Fruit fly (Drosophila melanogaster): Measurements from ENCODE around the gene Tango4.

Gene Tango4

dm6 chrX:12028825-12029514 is 8.1 kb downstream of the Tango4 start, which contains the start of gene Usp7 (continued):
- no peak for TF ChIP-seq Sox102F (GFP tag; optimal IDR thresholded peaks at IDR 0.05)
- TF ChIP-seq CG3163 (GFP tag; optimal IDR thresholded peaks at IDR 0.05), result no peak
- peak; percentile 63 for TF ChIP-seq CG17829 (tag; optimal IDR thresholded peaks at IDR 0.05)
- TF ChIP-seq CG12744 (GFP tag; optimal IDR thresholded peaks at IDR 0.05), result no peak
- TF ChIP-seq CG10431 (GFP tag; optimal IDR thresholded peaks at IDR 0.05), result no peak
- no peak for TF ChIP-seq CG7839 (tag; optimal IDR thresholded peaks at IDR 0.05)
- TF ChIP-seq salm (tag; optimal IDR thresholded peaks at IDR 0.05), result no peak
- no peak for TF ChIP-seq CG32767 (GFP tag; IDR thresholded peaks at IDR 0.05)
- no peak for TF ChIP-seq org-1 (GFP tag; optimal IDR thresholded peaks at IDR 0.05)
- no peak for TF ChIP-seq dati (GFP tag; IDR thresholded peaks at IDR 0.05)
- peak; percentile 29 for TF ChIP-seq CG33213 (GFP tag; optimal IDR thresholded peaks at IDR 0.05)
- no peak for TF ChIP-seq CG7786 (GFP tag; optimal IDR thresholded peaks at IDR 0.05)
- TF ChIP-seq br (optimal IDR thresholded peaks at IDR 0.05), result no peak
- TF ChIP-seq h (optimal IDR thresholded peaks at IDR 0.05), result no peak
- no peak for TF ChIP-seq CG32772 (GFP tag; IDR thresholded peaks at IDR 0.05)
- no peak for TF ChIP-seq CG14050 (GFP tag; IDR thresholded peaks at IDR 0.05)
- TF ChIP-seq Xrp1 (GFP tag; IDR thresholded peaks at IDR 0.05), result no peak
- TF ChIP-seq unc-4 (GFP tag; IDR thresholded peaks at IDR 0.05; ENCODE audit: partially characterized antibody), result peak; percentile 91
- no peak for TF ChIP-seq crc (GFP tag; optimal IDR thresholded peaks at IDR 0.05)
- no peak; the same call in 2 of the 3 replicates for TF ChIP-seq CG17361 (GFP tag; IDR thresholded peaks at IDR 0.05)
- no peak for TF ChIP-seq danr (GFP tag; IDR thresholded peaks at IDR 0.05)
- no peak for TF ChIP-seq kay (GFP tag; optimal IDR thresholded peaks at IDR 0.05)
- peak; percentile 42 for TF ChIP-seq CG17186 (GFP tag; optimal IDR thresholded peaks at IDR 0.05)
- no peak for TF ChIP-seq gfzf (GFP tag; optimal IDR thresholded peaks at IDR 0.05)
- no peak for TF ChIP-seq ac (GFP tag; optimal IDR thresholded peaks at IDR 0.05)
- peak; percentile 71 for TF ChIP-seq pfk (GFP tag; optimal IDR thresholded peaks at IDR 0.05)
- no peak for TF ChIP-seq Antp (GFP tag; optimal IDR thresholded peaks at IDR 0.05)
- no peak for TF ChIP-seq odd (GFP tag; optimal IDR thresholded peaks at IDR 0.05)
- peak; percentile 0 for TF ChIP-seq CG4424 (GFP tag; optimal IDR thresholded peaks at IDR 0.05)
- no peak for TF ChIP-seq CG2120 (GFP tag; optimal IDR thresholded peaks at IDR 0.05)
- TF ChIP-seq Ssrp (tag; optimal IDR thresholded peaks at IDR 0.05), result no peak
- TF ChIP-seq bab2 (GFP tag; optimal IDR thresholded peaks at IDR 0.05), result no peak
- TF ChIP-seq CHES-1-like (GFP tag; optimal IDR thresholded peaks at IDR 0.05), result no peak
- TF ChIP-seq shn (GFP tag; optimal IDR thresholded peaks at IDR 0.05), result no peak
- no peak for TF ChIP-seq stc (GFP tag; IDR thresholded peaks at IDR 0.05)
- peak; percentile 19 for TF ChIP-seq grau (tag; optimal IDR thresholded peaks at IDR 0.05)
- no peak for TF ChIP-seq CTCF (GFP tag; optimal IDR thresholded peaks at IDR 0.05)
- TF ChIP-seq NK7.1 (GFP tag; optimal IDR thresholded peaks at IDR 0.05), result no peak
- no peak for TF ChIP-seq ftz-f1 (GFP tag; optimal IDR thresholded peaks at IDR 0.05)
- TF ChIP-seq nerfin-2 (GFP tag; IDR thresholded peaks at IDR 0.05; ENCODE audit: partially characterized antibody), result peak; percentile 84
- TF ChIP-seq Dek (tag; optimal IDR thresholded peaks at IDR 0.05), result no peak
- no peak for TF ChIP-seq disco-r (GFP tag; optimal IDR thresholded peaks at IDR 0.05)
- no peak for TF ChIP-seq GATAe (GFP tag; conservative IDR thresholded peaks at IDR 0.05)
- TF ChIP-seq lmd (GFP tag; IDR thresholded peaks at IDR 0.05), result no peak
- TF ChIP-seq Ets65A (GFP tag), result peak; percentile 58
- no peak for TF ChIP-seq CG12236 (GFP tag; optimal IDR thresholded peaks at IDR 0.05)
- TF ChIP-seq en (GFP tag; optimal IDR thresholded peaks at IDR 0.05), result no peak
- peak; percentile 47; the same call in 1 of the 2 replicates for TF ChIP-seq CG3847 (GFP tag; IDR thresholded peaks at IDR 0.05)
- TF ChIP-seq Lpt (GFP tag; optimal IDR thresholded peaks at IDR 0.05), result no peak
- TF ChIP-seq chif (GFP tag; optimal IDR thresholded peaks at IDR 0.05), result no peak
- no peak for TF ChIP-seq fd64A (GFP tag; optimal IDR thresholded peaks at IDR 0.05)
- TF ChIP-seq crol (GFP tag; IDR thresholded peaks at IDR 0.05), result no peak
- peak; percentile 41 for TF ChIP-seq Chrac-16 (GFP tag; optimal IDR thresholded peaks at IDR 0.05)

Data from whole organism, embryonic.